Worm (Caenorhabditis elegans): ENCODE measurements around the gene B0250.18.

ce11 chrV:20415415-20415814, 45.3 kb downstream of the B0250.18 start:
- TF ChIP-seq egl-44 (GFP tag; IDR thresholded peaks at IDR 0.05): no peak
- no peak for TF ChIP-seq hlh-26 (GFP tag; conservative IDR thresholded peaks at IDR 0.05)

All from whole organism, young adult.